Worm (Caenorhabditis elegans): Measurements from ENCODE around the gene C06G3.8.

DNA sequence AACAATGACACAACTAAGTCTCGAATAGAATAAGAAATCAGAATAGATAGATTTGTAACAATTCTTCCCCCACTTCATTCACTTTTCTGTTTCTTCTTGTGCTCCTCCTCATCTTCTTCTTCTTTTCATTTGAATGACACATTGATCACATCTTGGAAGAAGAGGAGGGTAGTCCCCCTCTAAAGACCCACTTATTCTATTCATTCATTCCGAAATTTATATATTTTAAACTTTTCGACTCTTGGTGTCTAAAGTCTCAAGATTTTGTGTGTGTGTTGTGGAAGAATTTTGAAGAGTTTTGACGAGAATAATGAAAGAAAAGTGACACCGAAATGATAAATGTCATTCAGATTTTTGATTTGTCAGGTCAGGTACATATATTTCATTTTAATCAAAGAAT, 41.3 kb downstream of the C06G3.8 start:
- TF ChIP-seq ztf-11 (tag; optimal IDR thresholded peaks at IDR 0.05) (no peak), mdl-1 (tag; optimal IDR thresholded peaks at IDR 0.05) (no peak), lin-15B (tag; optimal IDR thresholded peaks at IDR 0.05) (no peak), php-3 (GFP tag; IDR thresholded peaks at IDR 0.05) (no peak), nhr-76 (tag; optimal IDR thresholded peaks at IDR 0.05) (no peak), lin-13 (GFP tag; optimal IDR thresholded peaks at IDR 0.05) (no peak), zag-1 (tag; optimal IDR thresholded peaks at IDR 0.05) (no peak), zfp-3 (GFP tag; conservative IDR thresholded peaks at IDR 0.05) (no peak), fkh-10 (GFP tag; optimal IDR thresholded peaks at IDR 0.05) (no peak), hlh-30 (tag; optimal IDR thresholded peaks at IDR 0.05; ENCODE audit: insufficient read depth) (no peak), cey-2 (tag; optimal IDR thresholded peaks at IDR 0.05; ENCODE audit: borderline replicate concordance, insufficient read depth) (no peak), lir-3 (tag; optimal IDR thresholded peaks at IDR 0.05) (no peak)
